Worm (Caenorhabditis elegans): ENCODE data around the gene cdc-42.

The cdc-42 gene

DNA sequence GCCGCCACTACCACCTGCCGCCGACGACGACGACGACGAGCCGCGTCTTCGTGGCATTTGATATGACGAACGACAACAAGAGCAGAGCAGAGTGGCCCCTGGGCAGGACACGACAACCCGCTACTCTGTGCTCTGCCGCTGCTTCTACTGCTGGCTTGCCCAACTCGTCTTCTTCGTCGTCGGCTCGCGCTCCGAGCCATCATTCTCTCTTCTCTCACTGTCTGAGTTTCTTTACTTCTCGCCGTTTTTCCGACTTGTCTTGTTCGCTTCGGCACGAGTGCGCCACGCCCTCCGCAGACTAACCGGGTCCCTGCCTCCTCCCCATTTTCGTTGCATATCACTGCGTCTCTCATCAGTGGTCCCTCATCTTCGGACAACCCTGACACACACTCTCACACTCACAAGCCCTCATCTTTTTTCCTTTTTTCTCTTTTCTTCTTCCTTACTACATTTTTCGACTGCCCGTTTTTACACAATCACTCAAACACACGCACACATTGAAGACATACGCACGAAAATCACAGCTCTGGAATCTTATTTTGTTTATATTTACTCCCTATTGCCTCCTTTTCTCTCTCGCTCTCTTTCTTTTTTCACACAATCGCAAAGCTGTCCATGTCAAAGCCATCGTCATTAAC is 25.9 kb downstream of the cdc-42 start (continued):
- TF ChIP-seq dmd-8 (GFP tag; IDR thresholded peaks at IDR 0.05) (no peak), pqm-1 (tag; optimal IDR thresholded peaks at IDR 0.05) (no peak), lin-39 (tag; optimal IDR thresholded peaks at IDR 0.05) (peak; percentile 61), lin-38 (GFP tag; IDR thresholded peaks at IDR 0.05) (peak; percentile 8; the same call in 1 of the 2 replicates), ceh-28 (tag; optimal IDR thresholded peaks at IDR 0.05) (no peak), lir-3 (tag; optimal IDR thresholded peaks at IDR 0.05) (no peak), madf-5 (GFP tag; IDR thresholded peaks at IDR 0.05) (no peak), zip-11 (GFP tag; IDR thresholded peaks at IDR 0.05) (no peak), hmg-1.1 (GFP tag; IDR thresholded peaks at IDR 0.05) (peak; percentile 81), mdl-1 (tag; optimal IDR thresholded peaks at IDR 0.05) (peak; percentile 47 to 87), F26F4.8 (GFP tag; conservative IDR thresholded peaks at IDR 0.05) (no peak), ztf-11 (tag; optimal IDR thresholded peaks at IDR 0.05) (no peak), duxl-1 (tag; optimal IDR thresholded peaks at IDR 0.05; ENCODE audit: poor library complexity) (no peak), tra-1 (GFP tag; IDR thresholded peaks at IDR 0.05) (no peak), nhr-25 (tag; optimal IDR thresholded peaks at IDR 0.05; ENCODE audit: borderline replicate concordance, insufficient read depth) (no peak), egl-43 (GFP tag; IDR thresholded peaks at IDR 0.05) (peak; percentile 79), hlh-30 (tag; optimal IDR thresholded peaks at IDR 0.05; ENCODE audit: insufficient read depth) (peak; percentile 78), nhr-6 (tag; optimal IDR thresholded peaks at IDR 0.05) (no peak), D1046.2 (GFP tag; IDR thresholded peaks at IDR 0.05) (no peak), lin-29 (GFP tag; IDR thresholded peaks at IDR 0.05) (no peak), Y105C5A.15 (GFP tag; IDR thresholded peaks at IDR 0.05) (no peak), T20F7.1 (GFP tag; optimal IDR thresholded peaks at IDR 0.05) (no peak), nhr-111 (GFP tag; optimal IDR thresholded peaks at IDR 0.05) (no peak), mep-1 (tag; optimal IDR thresholded peaks at IDR 0.05) (peak; percentile 70), nhr-76 (tag; optimal IDR thresholded peaks at IDR 0.05) (no peak), dmd-9 (GFP tag; IDR thresholded peaks at IDR 0.05) (no peak), ceh-44 (GFP tag; IDR thresholded peaks at IDR 0.05) (no peak), snpc-1.2 (GFP tag; IDR thresholded peaks at IDR 0.05) (no peak), cey-2 (tag; optimal IDR thresholded peaks at IDR 0.05; ENCODE audit: borderline replicate concordance, insufficient read depth) (no peak), ceh-62 (tag; optimal IDR thresholded peaks at IDR 0.05) (no peak), ztf-7 (tag; optimal IDR thresholded peaks at IDR 0.05) (no peak), tag-97 (GFP tag; IDR thresholded peaks at IDR 0.05) (no peak), ZK546.5 (tag; optimal IDR thresholded peaks at IDR 0.05) (no peak), ctbp-1 (GFP tag; IDR thresholded peaks at IDR 0.05) (peak; percentile 84), nhr-41 (GFP tag; IDR thresholded peaks at IDR 0.05) (no peak), vab-7 (GFP tag; IDR thresholded peaks at IDR 0.05) (peak; percentile 31; the same call in 1 of the 2 replicates), ama-1 (optimal IDR thresholded peaks at IDR 0.05) (no peak), unc-39 (tag; optimal IDR thresholded peaks at IDR 0.05) (no peak)

DNA sequence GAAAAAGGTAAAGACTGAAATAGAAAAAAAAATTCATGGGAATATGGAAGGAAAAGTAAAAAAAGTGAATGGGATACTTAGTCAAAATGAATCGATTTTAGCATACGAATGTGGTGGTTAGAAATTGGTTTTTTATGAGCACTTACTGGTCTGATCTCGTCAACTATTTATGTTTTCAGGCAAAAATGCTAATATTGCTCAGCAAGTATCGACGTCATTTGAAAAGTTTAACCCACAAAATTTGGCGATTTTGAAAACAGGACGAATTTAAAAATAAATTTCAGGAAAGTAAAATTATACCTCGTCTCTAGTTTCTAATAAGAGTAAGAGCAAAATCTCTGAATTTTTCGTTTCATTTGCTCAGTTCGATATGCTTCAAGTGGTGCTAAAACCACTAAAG is 27.0 kb downstream of the cdc-42 start:
- TF ChIP-seq daf-19 (GFP tag; conservative IDR thresholded peaks at IDR 0.05) (no peak), aha-1 (tag) (peak; percentile 60)

ce11 chrII:7651171-7651570 is 34.9 kb downstream of the cdc-42 start, which contains the start of gene pde-4:
Gene pde-4 (minus strand): TSS chrII:7651246.
- no peak for TF ChIP-seq mxl-2 (GFP tag; conservative IDR thresholded peaks at IDR 0.05)
- no peak for TF ChIP-seq ceh-82 (tag; optimal IDR thresholded peaks at IDR 0.05)
- TF ChIP-seq snpc-4 (tag; optimal IDR thresholded peaks at IDR 0.05) = no peak
- TF ChIP-seq dve-1 (tag; optimal IDR thresholded peaks at IDR 0.05; ENCODE audit: insufficient read depth) = no peak
- TF ChIP-seq F37D6.2 (tag; optimal IDR thresholded peaks at IDR 0.05) = no peak
- no peak for TF ChIP-seq hlh-30 (tag; optimal IDR thresholded peaks at IDR 0.05; ENCODE audit: insufficient read depth)
- peak in 1 of 2 experiments; percentile 94 for TF ChIP-seq unc-62 (GFP tag; optimal IDR thresholded peaks at IDR 0.05 in 1 of 2)
- no peak for TF ChIP-seq unc-62 (tag; optimal IDR thresholded peaks at IDR 0.05)
- 0 out of 2 replicates have a peak, but pooled peaks have one; percentile 16 for TF ChIP-seq hmg-1.1 (GFP tag; IDR thresholded peaks at IDR 0.05)

Measured in whole organism, L4 larva.